Fruit fly (Drosophila melanogaster): ENCODE results near the gene nab.

dm6 chr3L:4138804-4139521, 21.8 kb downstream of the nab start, which contains the start of the genes Rop and Ras64B:
- no peak for TF ChIP-seq CG8478 (optimal IDR thresholded peaks at IDR 0.05)
- TF ChIP-seq Dll (optimal IDR thresholded peaks at IDR 0.05): no peak
- TF ChIP-seq psq (optimal IDR thresholded peaks at IDR 0.05): no peak
- TF ChIP-seq usp (GFP tag; optimal IDR thresholded peaks at IDR 0.05): no peak
